Fruit fly (Drosophila melanogaster) whole organism, prepupa: ENCODE data around the gene CG17930.

ENCODE experiments used
- Blimp-1 ChIP-seq: fragments of 200-800 bp; sonication (Bioruptor generic); optimal IDR thresholded peaks from 3 replicates; lab custom pipeline; 2017; ENCODE audit warnings: missing biosample characterization, missing genetic modification characterization, mild to moderate bottlenecking, moderate library complexity, missing genetic modification reagents
- CG10631 ChIP-seq: fragments of 200-800 bp; sonication (Bioruptor generic); optimal IDR thresholded peaks from 2 replicates; lab custom pipeline; 2016; ENCODE audit warnings: missing biosample characterization, missing genetic modification characterization
- CG11294 ChIP-seq: fragments of 200-800 bp; sonication (Bioruptor generic); IDR thresholded peaks from 2 replicates; pipeline ENCODE4 v1.3.6; 2022; ENCODE audit warnings: missing biosample characterization, missing genetic modification characterization
- CG15336 ChIP-seq: fragments of 200-800 bp; sonication (Bioruptor generic); IDR thresholded peaks from 2 replicates; pipeline ENCODE4 v1.3.6; 2022; ENCODE audit warnings: missing biosample characterization, missing genetic modification characterization
- CG1621 ChIP-seq: fragments of 200-800 bp; sonication (Bioruptor generic); optimal IDR thresholded peaks from 3 replicates; lab custom pipeline; 2018; ENCODE audit warnings: missing biosample characterization, mild to moderate bottlenecking, missing genetic modification characterization
- CG3032 ChIP-seq: fragments of 200-800 bp; optimal IDR thresholded peaks from 2 replicates; lab custom pipeline; 2019; ENCODE audit warnings: missing biosample characterization, mild to moderate bottlenecking, missing genetic modification characterization, moderate library complexity
- CG31627 ChIP-seq: fragments of 200-800 bp; sonication (Bioruptor generic); optimal IDR thresholded peaks from 3 replicates; lab custom pipeline; 2016; ENCODE audit warnings: missing biosample characterization, missing genetic modification characterization
- CG32006 ChIP-seq: fragments of 200-800 bp; sonication (Bioruptor generic); optimal IDR thresholded peaks from 3 replicates; lab custom pipeline; 2017; ENCODE audit warnings: missing biosample characterization, mild to moderate bottlenecking, missing genetic modification characterization
- CG34406 ChIP-seq: fragments of 200-800 bp; sonication (Bioruptor generic); optimal IDR thresholded peaks from 3 replicates; lab custom pipeline; 2016; ENCODE audit warnings: missing biosample characterization, missing genetic modification characterization
- CG3919 ChIP-seq: fragments of 200-800 bp; sonication (Bioruptor generic); optimal IDR thresholded peaks from 3 replicates; lab custom pipeline; 2016; ENCODE audit warnings: missing biosample characterization, missing genetic modification characterization
- CG4318 ChIP-seq: fragments of 200-800 bp; sonication (Bioruptor generic); optimal IDR thresholded peaks from 3 replicates; lab custom pipeline; 2017; ENCODE audit warnings: missing biosample characterization, mild to moderate bottlenecking, missing genetic modification characterization
- CG6163 ChIP-seq: fragments of 200-800 bp; sonication (Bioruptor generic); IDR thresholded peaks from 3 replicates; pipeline ENCODE4 v1.3.6; 2022; ENCODE audit warnings: missing biosample characterization, missing genetic modification characterization
- CG6792 ChIP-seq: fragments of 200-800 bp; sonication (Bioruptor generic); optimal IDR thresholded peaks from 3 replicates; lab custom pipeline; 2016; ENCODE audit warnings: missing biosample characterization, missing genetic modification characterization
- CG6854 ChIP-seq: fragments of 200-800 bp; sonication (Bioruptor generic); optimal IDR thresholded peaks from 2 replicates; lab custom pipeline; 2017; ENCODE audit warnings: missing biosample characterization, mild to moderate bottlenecking, missing genetic modification characterization
- CG7368 ChIP-seq: fragments of 200-800 bp; sonication (Bioruptor generic); optimal IDR thresholded peaks from 3 replicates; lab custom pipeline; 2016; ENCODE audit warnings: missing biosample characterization, missing genetic modification characterization
- CG8632 ChIP-seq: fragments of 200-800 bp; sonication (Bioruptor generic); optimal IDR thresholded peaks from 3 replicates; lab custom pipeline; 2016; ENCODE audit warnings: missing biosample characterization, missing genetic modification characterization
- Eip78C ChIP-seq: fragments of 200-800 bp; sonication (Bioruptor generic); peaks from one replicate; lab custom pipeline; 2016; ENCODE audit warnings: missing biosample characterization, missing genetic modification characterization
- Eip93F ChIP-seq: fragments of 200-800 bp; sonication (Bioruptor generic); optimal IDR thresholded peaks from 2 replicates; lab custom pipeline; 2016; ENCODE audit warnings: missing biosample characterization, mild to moderate bottlenecking, missing genetic modification characterization
- Ets96B ChIP-seq: fragments of 200-800 bp; optimal IDR thresholded peaks from 2 replicates; lab custom pipeline; 2019; ENCODE audit warnings: missing biosample characterization, mild to moderate bottlenecking, missing genetic modification characterization, moderate library complexity
- Gug ChIP-seq: fragments of 200-800 bp; sonication (Bioruptor generic); IDR thresholded peaks from 2 replicates; pipeline ENCODE4 v1.3.6; 2022; ENCODE audit warnings: missing biosample characterization, missing genetic modification characterization
- Hr38 ChIP-seq: sonication (Bioruptor generic); optimal IDR thresholded peaks from 2 replicates; lab custom pipeline; 2016; ENCODE audit warnings: missing biosample characterization, missing genetic modification characterization
- Hr4 ChIP-seq: fragments of 200-800 bp; sonication (Bioruptor generic); optimal IDR thresholded peaks from 3 replicates; lab custom pipeline; 2016; ENCODE audit warnings: missing biosample characterization, missing genetic modification characterization
- Lpt ChIP-seq: fragments of 200-800 bp; sonication (Bioruptor generic); optimal IDR thresholded peaks from 3 replicates; lab custom pipeline; 2016; ENCODE audit warnings: missing biosample characterization, missing genetic modification characterization
- OdsH ChIP-seq: fragments of 200-800 bp; sonication (Bioruptor generic); optimal IDR thresholded peaks from 3 replicates; lab custom pipeline; 2016; ENCODE audit warnings: missing biosample characterization, missing genetic modification characterization
- Smox ChIP-seq: fragments of 200-800 bp; sonication (Bioruptor generic); optimal IDR thresholded peaks from 3 replicates; lab custom pipeline; 2016; ENCODE audit warnings: missing biosample characterization, missing genetic modification characterization
- Sox102F ChIP-seq: fragments of 200-800 bp; sonication (Bioruptor generic); optimal IDR thresholded peaks from 2 replicates; lab custom pipeline; 2016; ENCODE audit warnings: missing biosample characterization, mild to moderate bottlenecking, missing genetic modification characterization
- Sox14 ChIP-seq: fragments of 200-800 bp; sonication (Bioruptor generic); optimal IDR thresholded peaks from 3 replicates; lab custom pipeline; 2016; ENCODE audit warnings: missing biosample characterization, missing genetic modification characterization
- Sox15 ChIP-seq: fragments of 200-800 bp; sonication (Bioruptor generic); optimal IDR thresholded peaks from 3 replicates; lab custom pipeline; 2016; ENCODE audit warnings: missing biosample characterization, missing genetic modification characterization
- achi ChIP-seq: fragments of 200-800 bp; sonication (Bioruptor generic); optimal IDR thresholded peaks from 3 replicates; lab custom pipeline; 2016; ENCODE audit warnings: missing biosample characterization, missing genetic modification characterization
- acj6 ChIP-seq: fragments of 200-800 bp; sonication (Bioruptor generic); optimal IDR thresholded peaks from 3 replicates; lab custom pipeline; 2016; ENCODE audit warnings: missing biosample characterization, missing genetic modification characterization
- eg ChIP-seq: fragments of 200-800 bp; sonication (Bioruptor generic); IDR thresholded peaks from 3 replicates; pipeline ENCODE4 v1.3.6; 2022; ENCODE audit warnings: missing biosample characterization, missing genetic modification characterization
- esn ChIP-seq: fragments of 200-800 bp; sonication (Bioruptor generic); optimal IDR thresholded peaks from 2 replicates; lab custom pipeline; 2016; ENCODE audit warnings: missing biosample characterization, mild to moderate bottlenecking, missing genetic modification characterization, moderate library complexity
- fd59A ChIP-seq: fragments of 200-800 bp; sonication (Bioruptor generic); optimal IDR thresholded peaks from 2 replicates; lab custom pipeline; 2017; ENCODE audit warnings: missing biosample characterization, mild to moderate bottlenecking, missing genetic modification characterization, missing genetic modification reagents
- fd85E ChIP-seq: fragments of 200-800 bp; sonication (Bioruptor generic); optimal IDR thresholded peaks from 3 replicates; lab custom pipeline; 2016; ENCODE audit warnings: missing biosample characterization, missing genetic modification characterization
- fkh ChIP-seq: fragments of 200-800 bp; sonication (Bioruptor generic); optimal IDR thresholded peaks from 3 replicates; lab custom pipeline; 2017; ENCODE audit warnings: missing biosample characterization, mild to moderate bottlenecking, missing genetic modification characterization, moderate library complexity
- lz ChIP-seq: fragments of 200-800 bp; sonication (Bioruptor generic); optimal IDR thresholded peaks from 3 replicates; lab custom pipeline; 2016; ENCODE audit warnings: missing biosample characterization, missing genetic modification characterization
- net ChIP-seq: fragments of 200-800 bp; sonication (Bioruptor generic); optimal IDR thresholded peaks from 3 replicates; lab custom pipeline; 2016; ENCODE audit warnings: missing biosample characterization, missing genetic modification characterization
- spab ChIP-seq: fragments of 200-800 bp; sonication (Bioruptor generic); optimal IDR thresholded peaks from 2 replicates; lab custom pipeline; 2017; ENCODE audit warnings: missing biosample characterization, mild to moderate bottlenecking, missing genetic modification characterization, missing genetic modification reagents
- ss ChIP-seq, 2 experiments: fragments of 200-800 bp; sonication (Bioruptor generic); optimal IDR thresholded peaks; 2 replicates in 1 of 2; 3 replicates in 1 of 2; lab custom pipeline; 2017 to 2018; ENCODE audit warnings: mild to moderate bottlenecking in 2 of 2, missing biosample characterization in 2 of 2, missing genetic modification characterization in 2 of 2, moderate library complexity in 1 of 2
- svp ChIP-seq: fragments of 200-800 bp; sonication (Bioruptor generic); peaks from one replicate; lab custom pipeline; 2016; ENCODE audit warnings: missing biosample characterization, missing genetic modification characterization
- vri ChIP-seq: fragments of 200-800 bp; sonication (Bioruptor generic); optimal IDR thresholded peaks from 3 replicates; lab custom pipeline; 2016; ENCODE audit warnings: missing biosample characterization, mild to moderate bottlenecking, missing genetic modification characterization

CG17930 gene

dm6 chr3R:16281033-16281680, 46.5 kb upstream of the CG17930 start (continued):
- TF ChIP-seq lz (no peak), fkh (GFP tag; lab: Kevin White, UChicago) (peak; percentile 12), acj6 (GFP tag; lab: Kevin White, UChicago) (no peak), CG7368 (GFP tag; lab: Kevin White, UChicago) (peak; percentile 27), CG11294 (GFP tag; lab: Robert Waterston, UW) (no peak), CG10631 (no peak), Sox14 (GFP tag; lab: Kevin White, UChicago) (peak; percentile 8), CG6854 (peak; percentile 43), fd85E (GFP tag; lab: Kevin White, UChicago) (no peak), CG31627 (GFP tag; lab: Kevin White, UChicago) (no peak), Ets96B (tag; lab: Kevin White, UChicago) (peak; percentile 6), Sox102F (GFP tag; lab: Kevin White, UChicago) (peak; percentile 18), CG32006 (no peak), achi (GFP tag; lab: Kevin White, UChicago) (no peak), CG4318 (GFP tag; lab: Kevin White, UChicago) (no peak), fd59A (no peak), Hr4 (GFP tag; lab: Kevin White, UChicago) (no peak), Blimp-1 (GFP tag; lab: Kevin White, UChicago) (no peak), CG6163 (GFP tag; lab: Robert Waterston, UW) (peak; percentile 64; the same call in 1 of the 3 replicates), Lpt (peak; percentile 48), spab (peak; percentile 24), Smox (GFP tag; lab: Kevin White, UChicago) (no peak), svp (GFP tag; lab: Kevin White, UChicago) (no peak)

dm6 chr3R:16282080-16282690, 45.5 kb upstream of the CG17930 start:
- TF ChIP-seq CG10631 (no peak), Sox15 (GFP tag; lab: Kevin White, UChicago) (no peak), svp (GFP tag; lab: Kevin White, UChicago) (peak; percentile 66), ss (GFP tag; optimal IDR thresholded peaks at IDR 0.05; lab: Kevin White, UChicago) (peak in 1 of 2 experiments; percentile 3), CG6792 (GFP tag; lab: Kevin White, UChicago) (no peak), CG8632 (GFP tag; lab: Kevin White, UChicago) (no peak), vri (peak; percentile 14), CG7368 (GFP tag; lab: Kevin White, UChicago) (no peak), OdsH (GFP tag; lab: Kevin White, UChicago) (no peak), CG3032 (tag; lab: Kevin White, UChicago) (no peak), Gug (no peak), eg (0 out of 3 replicates have a peak, but pooled peaks have one; percentile 16), acj6 (GFP tag; lab: Kevin White, UChicago) (no peak), Eip78C (GFP tag; lab: Kevin White, UChicago) (peak; percentile 53), Sox102F (GFP tag; lab: Kevin White, UChicago) (no peak), fkh (GFP tag; lab: Kevin White, UChicago) (peak; percentile 89), fd85E (GFP tag; lab: Kevin White, UChicago) (no peak), Smox (GFP tag; lab: Kevin White, UChicago) (no peak), CG15336 (GFP tag; lab: Robert Waterston, UW) (no peak), CG34406 (GFP tag; lab: Kevin White, UChicago) (peak; percentile 15), Ets96B (tag; lab: Kevin White, UChicago) (no peak), esn (GFP tag; lab: Kevin White, UChicago) (no peak), CG6163 (GFP tag; lab: Robert Waterston, UW) (peak; percentile 49; the same call in 1 of the 3 replicates), Eip93F (GFP tag; lab: Kevin White, UChicago) (no peak), lz (no peak), CG3919 (GFP tag; lab: Kevin White, UChicago) (no peak), net (GFP tag; lab: Kevin White, UChicago) (peak; percentile 29), CG1621 (tag; lab: Kevin White, UChicago) (peak; percentile 52), Hr38 (GFP tag; lab: Kevin White, UChicago) (no peak), achi (GFP tag; lab: Kevin White, UChicago) (no peak)
